Worm (Caenorhabditis elegans) whole organism, L2 larva: ENCODE data around the gene vha-18.
A peak's percentile ranks its signal among the peaks of the same experiment; 100 is the strongest.

Source experiments
- R02D3.7 ChIP-seq: fragments of 150-350 bp; optimal IDR thresholded peaks from 2 replicates; lab custom pipeline; 2014; ENCODE audit warnings: missing biosample characterization, missing genetic modification characterization
- ZK546.5 ChIP-seq: sonication (generic microtip); optimal IDR thresholded peaks from 2 replicates; lab custom pipeline; 2017; ENCODE audit warnings: missing biosample characterization, missing genetic modification characterization
- alr-1 ChIP-seq: fragments of 150-350 bp; optimal IDR thresholded peaks from 2 replicates; lab custom pipeline; 2014; ENCODE audit warnings: missing biosample characterization, missing genetic modification characterization
- aly-2 ChIP-seq: fragments of 150-350 bp; optimal IDR thresholded peaks from 2 replicates; lab custom pipeline; 2014; ENCODE audit warnings: missing biosample characterization, missing genetic modification characterization
- blmp-1 ChIP-seq: sonication (generic microtip); optimal IDR thresholded peaks from 2 replicates; lab custom pipeline; 2017; ENCODE audit warnings: missing genetic modification characterization, mild to moderate bottlenecking, missing compliant biosample characterization, antibody characterized with exemption, moderate library complexity; ENCODE audit not compliant: insufficient read depth
- ceh-16 ChIP-seq: fragments of 150-350 bp; optimal IDR thresholded peaks from 2 replicates; lab custom pipeline; 2014; ENCODE audit warnings: missing biosample characterization, missing genetic modification characterization
- ceh-82 ChIP-seq: fragments of 150-350 bp; optimal IDR thresholded peaks from 2 replicates; lab custom pipeline; 2014; ENCODE audit warnings: missing biosample characterization, missing genetic modification characterization
- dmd-4 ChIP-seq: sonication (generic microtip); optimal IDR thresholded peaks from 2 replicates; lab custom pipeline; 2017; ENCODE audit warnings: missing biosample characterization, missing genetic modification characterization
- egl-27 ChIP-seq: sonication (generic microtip); optimal IDR thresholded peaks from 3 replicates; lab custom pipeline; 2017; ENCODE audit warnings: missing biosample characterization, missing genetic modification reagents, missing genetic modification characterization
- elt-3 ChIP-seq: sonication (generic microtip); optimal IDR thresholded peaks from 2 replicates; lab custom pipeline; 2017; ENCODE audit warnings: missing biosample characterization, missing genetic modification characterization
- fos-1 ChIP-seq: fragments of 150-350 bp; optimal IDR thresholded peaks from 2 replicates; lab custom pipeline; 2014; ENCODE audit warnings: missing biosample characterization, missing genetic modification characterization
- lin-11 ChIP-seq: fragments of 150-350 bp; sonication (generic microtip); optimal IDR thresholded peaks from 2 replicates; lab custom pipeline; 2014; ENCODE audit warnings: missing biosample characterization, missing genetic modification characterization, inconsistent platforms, mixed read lengths
- lin-13 ChIP-seq: fragments of 150-350 bp; optimal IDR thresholded peaks from 2 replicates; lab custom pipeline; 2014; ENCODE audit warnings: missing biosample characterization, missing genetic modification reagents, missing genetic modification characterization
- lin-39 ChIP-seq: fragments of 150-350 bp; optimal IDR thresholded peaks from 2 replicates; lab custom pipeline; 2014; ENCODE audit warnings: missing biosample characterization, missing genetic modification reagents, missing genetic modification characterization
- lsy-2 ChIP-seq, 2 experiments: fragments of 150-350 bp in 1 of 2; sonication (generic microtip) in 1 of 2; optimal IDR thresholded peaks; 2 replicates each; lab custom pipeline; 2014 to 2017; ENCODE audit warnings: missing biosample characterization in 2 of 2, missing genetic modification characterization in 2 of 2
- mab-5 ChIP-seq: fragments of 150-350 bp; optimal IDR thresholded peaks from 2 replicates; lab custom pipeline; 2014; ENCODE audit warnings: missing biosample characterization, missing genetic modification characterization
- mbf-1 ChIP-seq: sonication (generic microtip); optimal IDR thresholded peaks from 2 replicates; lab custom pipeline; 2017; ENCODE audit warnings: missing biosample characterization, missing genetic modification characterization
- mdl-1 ChIP-seq, 2 experiments: fragments of 150-350 bp in 1 of 2; sonication (generic microtip) in 1 of 2; optimal IDR thresholded peaks; 2 replicates each; lab custom pipeline; 2017; ENCODE audit warnings: missing biosample characterization in 2 of 2, missing genetic modification characterization in 2 of 2
- nhr-10 ChIP-seq: sonication (generic microtip); optimal IDR thresholded peaks from 2 replicates; lab custom pipeline; 2017; ENCODE audit warnings: missing biosample characterization, missing genetic modification characterization
- nhr-11 ChIP-seq: fragments of 150-350 bp; optimal IDR thresholded peaks from 2 replicates; lab custom pipeline; 2014; ENCODE audit warnings: missing biosample characterization, missing genetic modification characterization
- nhr-12 ChIP-seq: fragments of 150-350 bp; optimal IDR thresholded peaks from 2 replicates; lab custom pipeline; 2014; ENCODE audit warnings: missing biosample characterization, missing genetic modification characterization
- nhr-129 ChIP-seq: fragments of 150-350 bp; optimal IDR thresholded peaks from 2 replicates; lab custom pipeline; 2014; ENCODE audit warnings: missing biosample characterization, missing genetic modification characterization
- nhr-21 ChIP-seq: fragments of 150-350 bp; optimal IDR thresholded peaks from 2 replicates; lab custom pipeline; 2014; ENCODE audit warnings: missing biosample characterization, missing genetic modification characterization
- nhr-23 ChIP-seq: fragments of 150-350 bp; optimal IDR thresholded peaks from 2 replicates; lab custom pipeline; 2014; ENCODE audit warnings: missing biosample characterization, missing genetic modification reagents, missing genetic modification characterization
- nhr-237 ChIP-seq: fragments of 150-350 bp; optimal IDR thresholded peaks from 2 replicates; lab custom pipeline; 2014; ENCODE audit warnings: missing biosample characterization, missing genetic modification characterization
- nhr-25 ChIP-seq: fragments of 150-350 bp; sonication (generic microtip); optimal IDR thresholded peaks from 3 replicates; lab custom pipeline; 2014; ENCODE audit warnings: missing biosample characterization, missing genetic modification characterization
- nhr-6 ChIP-seq: fragments of 150-350 bp; optimal IDR thresholded peaks from 2 replicates; lab custom pipeline; 2014; ENCODE audit warnings: missing biosample characterization, missing genetic modification characterization
- peb-1 ChIP-seq: fragments of 150-350 bp; optimal IDR thresholded peaks from 2 replicates; lab custom pipeline; 2014; ENCODE audit warnings: missing biosample characterization, missing genetic modification characterization
- sem-4 ChIP-seq: fragments of 150-350 bp; optimal IDR thresholded peaks from 2 replicates; lab custom pipeline; 2014; ENCODE audit warnings: missing biosample characterization, missing genetic modification reagents, missing genetic modification characterization
- skn-1 ChIP-seq: sonication (generic microtip); optimal IDR thresholded peaks from 2 replicates; lab custom pipeline; 2017; ENCODE audit warnings: missing biosample characterization, missing genetic modification characterization
- sma-3 ChIP-seq: sonication (generic microtip); optimal IDR thresholded peaks from 2 replicates; lab custom pipeline; 2016; ENCODE audit warnings: missing genetic modification reagents, missing genetic modification characterization, missing compliant biosample characterization
- sma-9 ChIP-seq, 2 experiments: fragments of 150-350 bp in 1 of 2; sonication (generic microtip) in 1 of 2; optimal IDR thresholded peaks; 2 replicates each; lab custom pipeline; 2014 to 2016; ENCODE audit warnings: missing genetic modification characterization in 2 of 2, mild to moderate bottlenecking in 1 of 2, missing biosample characterization in 1 of 2, missing compliant biosample characterization in 1 of 2, missing genetic modification reagents in 1 of 2, moderate library complexity in 1 of 2
- unc-39 ChIP-seq: fragments of 150-350 bp; optimal IDR thresholded peaks from 2 replicates; lab custom pipeline; 2014; ENCODE audit warnings: missing biosample characterization, missing genetic modification characterization
- unc-55 ChIP-seq: fragments of 150-350 bp; sonication (generic microtip); optimal IDR thresholded peaks from 3 replicates; lab custom pipeline; 2014; ENCODE audit warnings: missing biosample characterization, missing genetic modification reagents, missing genetic modification characterization
- zag-1 ChIP-seq: fragments of 150-350 bp; optimal IDR thresholded peaks from 2 replicates; lab custom pipeline; 2014; ENCODE audit warnings: missing biosample characterization, missing genetic modification characterization
- ztf-11 ChIP-seq: sonication (generic microtip); optimal IDR thresholded peaks from 2 replicates; lab custom pipeline; 2017; ENCODE audit warnings: missing biosample characterization, missing genetic modification characterization

The vha-18 gene

DNA sequence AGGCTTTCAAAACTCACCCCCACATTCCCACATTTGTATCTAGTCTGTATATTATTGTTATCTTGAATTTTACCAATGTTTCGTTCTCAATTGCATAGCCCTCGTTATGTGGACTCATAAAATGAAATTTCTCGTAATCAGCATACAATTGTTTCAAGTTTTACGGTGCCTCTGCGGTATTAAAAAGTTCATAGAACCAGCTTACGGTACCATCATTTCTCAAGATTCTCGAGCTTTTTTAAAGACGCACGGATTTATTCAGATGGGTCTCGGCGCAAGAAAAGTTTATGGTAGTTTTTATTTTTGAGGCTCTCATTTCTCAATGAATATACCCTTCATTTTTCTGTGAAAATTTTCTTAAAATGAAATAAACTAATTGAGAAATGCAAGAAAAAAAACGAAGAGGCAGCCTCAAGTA lies 1.8 kb upstream of the vha-18 start:
- TF ChIP-seq aly-2 (tag; lab: Kevin White, UChicago) (no peak), nhr-129 (tag; lab: Kevin White, UChicago) (no peak), nhr-10 (tag; lab: Kevin White, UChicago) (no peak), peb-1 (tag; lab: Kevin White, UChicago) (no peak), unc-55 (GFP tag; lab: Kevin White, UChicago) (no peak)
- TF ChIP-seq, all 48 proteins: peak for 0

DNA sequence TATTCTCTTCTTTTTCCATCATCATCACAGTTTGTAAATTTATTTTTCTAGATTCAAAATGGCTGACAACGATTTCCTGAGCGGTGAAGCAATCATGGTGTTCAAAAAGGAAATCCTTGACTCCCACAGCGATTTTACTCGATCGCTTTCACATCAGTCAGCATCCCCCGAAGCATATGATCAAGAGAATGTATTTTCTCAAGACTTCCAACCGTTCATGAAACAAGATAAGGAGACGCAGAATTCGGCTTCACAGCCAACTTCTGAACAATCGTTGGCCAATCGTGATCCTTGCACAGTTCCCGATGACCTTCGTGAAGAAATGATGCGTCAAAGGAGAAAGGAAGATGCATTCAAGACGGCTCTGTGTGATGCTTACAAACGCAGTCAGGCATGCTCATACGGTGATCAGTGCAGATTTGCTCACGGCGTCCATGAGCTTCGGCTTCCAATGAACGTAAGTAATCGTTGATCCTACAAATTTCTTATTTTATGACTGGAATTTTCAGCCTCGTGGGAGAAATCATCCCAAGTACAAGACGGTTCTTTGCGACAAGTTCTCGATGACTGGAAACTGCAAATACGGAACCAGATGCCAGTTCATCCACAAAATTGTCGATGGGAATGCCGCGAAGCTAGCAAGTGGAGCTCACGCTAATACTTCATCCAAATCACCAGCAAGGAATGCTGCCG lies 900 bp upstream of the vha-18 start, which contains the start of gene pos-1:
pos-1 (plus strand) TSS at position 51 of the 693 bp plus-strand sequence.
- TF ChIP-seq ceh-82 (tag; lab: Kevin White, UChicago), result no peak
- TF ChIP-seq skn-1 (tag; lab: Kevin White, UChicago), result no peak
- no peak for TF ChIP-seq unc-39 (tag; lab: Kevin White, UChicago)
- no peak for TF ChIP-seq lin-11
- TF ChIP-seq nhr-10 (tag; lab: Kevin White, UChicago), result no peak
- TF ChIP-seq zag-1, result no peak
- TF ChIP-seq nhr-12 (tag; lab: Kevin White, UChicago), result no peak
- TF ChIP-seq lin-39, result no peak
- no peak for TF ChIP-seq nhr-237 (tag; lab: Kevin White, UChicago)
- no peak for TF ChIP-seq ztf-11 (tag; lab: Kevin White, UChicago)
- no peak for TF ChIP-seq egl-27 (tag; lab: Kevin White, UChicago)
- no peak for TF ChIP-seq ceh-16
- TF ChIP-seq ZK546.5, result no peak
- no peak for TF ChIP-seq dmd-4
- TF ChIP-seq nhr-6 (tag; lab: Kevin White, UChicago), result no peak
- TF ChIP-seq nhr-25 (tag; lab: Kevin White, UChicago), result no peak
- TF ChIP-seq elt-3 (tag; lab: Kevin White, UChicago), result no peak
- TF ChIP-seq nhr-23, result no peak
- no peak for TF ChIP-seq blmp-1 (tag; lab: Kevin White, UChicago)

DNA sequence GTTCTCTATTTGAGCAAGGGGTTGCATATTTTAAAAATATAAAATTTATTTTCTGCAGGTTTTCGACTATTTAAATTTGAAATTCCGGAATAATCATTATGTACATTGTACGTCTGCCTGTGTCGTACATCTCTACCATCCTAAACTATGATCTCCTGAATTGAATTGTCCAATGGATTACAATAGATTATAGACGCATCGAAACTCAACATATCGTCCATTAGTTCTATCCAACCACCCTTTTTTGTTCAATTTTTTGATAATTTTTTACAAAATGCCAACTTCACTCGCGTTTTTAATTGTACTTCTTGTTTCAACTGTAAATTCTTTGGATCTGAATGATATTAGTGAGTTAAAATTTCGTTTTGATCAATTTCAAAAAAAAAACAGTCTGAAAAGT lies 2.9 kb downstream of the vha-18 start, which contains the start of gene F52E1.2:
F52E1.2 (plus strand) TSS at position 190 of the 400 bp plus-strand sequence.
- no peak for TF ChIP-seq ceh-82 (tag; lab: Kevin White, UChicago)
- no peak for TF ChIP-seq fos-1
- TF ChIP-seq peb-1 (tag; lab: Kevin White, UChicago), result no peak
- TF ChIP-seq nhr-21 (tag; lab: Kevin White, UChicago), result no peak
- TF ChIP-seq nhr-12 (tag; lab: Kevin White, UChicago), result no peak
- no peak for TF ChIP-seq dmd-4
- no peak for TF ChIP-seq lsy-2 (tag; optimal IDR thresholded peaks at IDR 0.05; lab: Kevin White, UChicago)
- no peak for TF ChIP-seq aly-2 (tag; lab: Kevin White, UChicago)
- TF ChIP-seq nhr-10 (tag; lab: Kevin White, UChicago), result no peak
- no peak for TF ChIP-seq blmp-1 (tag; lab: Kevin White, UChicago)
- TF ChIP-seq sma-9 (GFP tag; optimal IDR thresholded peaks at IDR 0.05; lab: Kevin White, UChicago), result no peak
- no peak for TF ChIP-seq sma-9 (tag; optimal IDR thresholded peaks at IDR 0.05; lab: Kevin White, UChicago)
- no peak for TF ChIP-seq lin-13
- no peak for TF ChIP-seq lin-39
- no peak for TF ChIP-seq mab-5 (tag; lab: Kevin White, UChicago)
- no peak for TF ChIP-seq R02D3.7 (tag; lab: Kevin White, UChicago)
- no peak for TF ChIP-seq alr-1 (tag; lab: Kevin White, UChicago)

DNA sequence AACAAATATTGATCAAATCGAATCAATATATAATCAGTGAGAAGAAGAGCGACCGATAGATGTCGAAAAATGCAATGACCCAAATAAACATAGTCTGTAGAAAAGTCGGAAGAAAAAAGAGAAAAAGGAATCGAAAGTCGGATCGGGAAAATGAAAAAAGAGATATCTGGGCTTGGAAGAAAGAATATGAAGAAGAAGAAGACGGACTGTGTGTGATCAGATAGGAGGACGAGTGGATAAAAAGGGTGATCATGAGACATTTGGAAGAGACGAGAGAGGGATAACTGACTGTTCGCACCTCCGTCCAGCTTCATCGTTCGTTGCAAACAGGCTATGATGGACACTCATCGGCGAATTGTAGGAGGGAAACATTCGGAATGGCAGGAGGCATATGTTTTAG lies 3.7 kb downstream of the vha-18 start:
- TF ChIP-seq fos-1 (peak; percentile 17), nhr-10 (tag; lab: Kevin White, UChicago) (no peak), ceh-16 (no peak), nhr-12 (tag; lab: Kevin White, UChicago) (no peak), nhr-6 (tag; lab: Kevin White, UChicago) (no peak), blmp-1 (tag; lab: Kevin White, UChicago) (peak; percentile 78), mdl-1 (tag; optimal IDR thresholded peaks at IDR 0.05; lab: Kevin White, UChicago) (no peak), nhr-21 (tag; lab: Kevin White, UChicago) (peak; percentile 13), ZK546.5 (no peak)

ce11 chrV:8406911-8407310 lies 6.4 kb downstream of the vha-18 start:
- TF ChIP-seq mbf-1 (no peak), sem-4 (tag; lab: Kevin White, UChicago) (no peak), nhr-21 (tag; lab: Kevin White, UChicago) (no peak), sma-9 (GFP tag; optimal IDR thresholded peaks at IDR 0.05; lab: Kevin White, UChicago) (peak; percentile 13), sma-9 (tag; optimal IDR thresholded peaks at IDR 0.05; lab: Kevin White, UChicago) (no peak), nhr-6 (tag; lab: Kevin White, UChicago) (no peak), blmp-1 (tag; lab: Kevin White, UChicago) (peak; percentile 0), nhr-11 (tag; lab: Kevin White, UChicago) (no peak), nhr-25 (tag; lab: Kevin White, UChicago) (peak; percentile 31), nhr-129 (tag; lab: Kevin White, UChicago) (peak; percentile 66), lsy-2 (tag; optimal IDR thresholded peaks at IDR 0.05; lab: Kevin White, UChicago) (no peak), R02D3.7 (tag; lab: Kevin White, UChicago) (no peak), sma-3 (GFP tag; lab: Kevin White, UChicago) (no peak)
